Worm (Caenorhabditis elegans) whole organism, L3 larva: ENCODE measurements around the gene arrd-28.

Experiments
- R02D3.7 ChIP-seq: fragments of 150-350 bp; optimal IDR thresholded peaks from 2 replicates; lab custom pipeline; 2014; ENCODE audit warnings: missing biosample characterization, missing genetic modification characterization
- ZK546.5 ChIP-seq: sonication (generic microtip); optimal IDR thresholded peaks from 2 replicates; lab custom pipeline; 2017; ENCODE audit warnings: missing biosample characterization, missing genetic modification characterization
- aly-2 ChIP-seq: fragments of 150-350 bp; optimal IDR thresholded peaks from 2 replicates; lab custom pipeline; 2014; ENCODE audit warnings: missing biosample characterization, missing genetic modification characterization
- ama-1 ChIP-seq: fragments of 150-350 bp; optimal IDR thresholded peaks from 2 replicates; lab custom pipeline; 2018
- ceh-16 ChIP-seq: sonication (generic microtip); optimal IDR thresholded peaks from 2 replicates; lab custom pipeline; 2017; ENCODE audit warnings: missing biosample characterization, missing genetic modification characterization
- ceh-28 ChIP-seq: fragments of 150-350 bp; optimal IDR thresholded peaks from 2 replicates; lab custom pipeline; 2014; ENCODE audit warnings: missing biosample characterization, missing genetic modification reagents, missing genetic modification characterization
- ceh-82 ChIP-seq: fragments of 150-350 bp; optimal IDR thresholded peaks from 2 replicates; lab custom pipeline; 2014; ENCODE audit warnings: missing biosample characterization, missing genetic modification characterization
- daf-12 ChIP-seq: fragments of 150-350 bp; optimal IDR thresholded peaks from 2 replicates; lab custom pipeline; 2014; ENCODE audit warnings: missing biosample characterization, missing genetic modification reagents, missing genetic modification characterization
- egl-27 ChIP-seq: sonication (generic microtip); optimal IDR thresholded peaks from 4 replicates; lab custom pipeline; 2017; ENCODE audit warnings: missing biosample characterization, missing genetic modification reagents, missing genetic modification characterization
- egl-5 ChIP-seq: fragments of 150-350 bp; optimal IDR thresholded peaks from 2 replicates; lab custom pipeline; 2017; ENCODE audit warnings: missing biosample characterization, missing genetic modification reagents, missing genetic modification characterization, inconsistent platforms
- elt-2 ChIP-seq: sonication (generic microtip); optimal IDR thresholded peaks from 2 replicates; lab custom pipeline; 2016; ENCODE audit warnings: missing genetic modification reagents, mild to moderate bottlenecking, missing genetic modification characterization, missing compliant biosample characterization
- elt-3 ChIP-seq, 3 experiments: fragments of 150-350 bp in 1 of 3; sonication (generic microtip) in 2 of 3; optimal IDR thresholded peaks; 2 replicates in 2 of 3; 4 replicates in 1 of 3; lab custom pipeline; 2014 to 2017; ENCODE audit warnings: missing biosample characterization in 3 of 3, missing genetic modification characterization in 3 of 3
- eor-1 ChIP-seq, 2 experiments: fragments of 150-350 bp; optimal IDR thresholded peaks; 2 replicates each; lab custom pipeline; 2014 to 2018; ENCODE audit warnings: missing biosample characterization in 2 of 2, missing genetic modification characterization in 2 of 2
- hmg-11 ChIP-seq: sonication (generic microtip); optimal IDR thresholded peaks from 2 replicates; lab custom pipeline; 2016; ENCODE audit warnings: missing genetic modification characterization, missing compliant biosample characterization
- jun-1 ChIP-seq: fragments of 150-350 bp; optimal IDR thresholded peaks from 2 replicates; lab custom pipeline; 2014; ENCODE audit warnings: missing biosample characterization, missing genetic modification reagents, missing genetic modification characterization
- lsy-12 ChIP-seq: sonication (generic microtip); optimal IDR thresholded peaks from 2 replicates; lab custom pipeline; 2016; ENCODE audit warnings: mild to moderate bottlenecking, missing genetic modification characterization, missing compliant biosample characterization
- mdl-1 ChIP-seq: fragments of 150-350 bp; optimal IDR thresholded peaks from 2 replicates; lab custom pipeline; 2014; ENCODE audit warnings: missing biosample characterization, missing genetic modification characterization
- nfya-1 ChIP-seq: sonication (generic microtip); optimal IDR thresholded peaks from 2 replicates; lab custom pipeline; 2017; ENCODE audit warnings: missing genetic modification characterization, mild to moderate bottlenecking, missing compliant biosample characterization, antibody characterized with exemption, moderate library complexity; ENCODE audit not compliant: insufficient read depth
- nhr-11 ChIP-seq: fragments of 150-350 bp; optimal IDR thresholded peaks from 2 replicates; lab custom pipeline; 2014; ENCODE audit warnings: missing biosample characterization, missing genetic modification characterization
- nhr-23 ChIP-seq: fragments of 150-350 bp; optimal IDR thresholded peaks from 2 replicates; lab custom pipeline; 2014; ENCODE audit warnings: missing biosample characterization, missing genetic modification reagents, missing genetic modification characterization
- nhr-237 ChIP-seq: fragments of 150-350 bp; optimal IDR thresholded peaks from 2 replicates; lab custom pipeline; 2014; ENCODE audit warnings: missing biosample characterization, missing genetic modification characterization
- nhr-25 ChIP-seq: sonication (generic microtip); optimal IDR thresholded peaks from 2 replicates; lab custom pipeline; 2017; ENCODE audit warnings: missing biosample characterization, missing genetic modification characterization
- nhr-28 ChIP-seq: fragments of 150-350 bp; optimal IDR thresholded peaks from 2 replicates; lab custom pipeline; 2014; ENCODE audit warnings: missing biosample characterization, missing genetic modification characterization
- nhr-43 ChIP-seq: sonication (generic microtip); optimal IDR thresholded peaks from 2 replicates; lab custom pipeline; 2016; ENCODE audit warnings: mild to moderate bottlenecking, missing genetic modification characterization, missing compliant biosample characterization; ENCODE audit not compliant: poor library complexity, severe bottlenecking
- nhr-67 ChIP-seq: fragments of 150-350 bp; optimal IDR thresholded peaks from 2 replicates; lab custom pipeline; 2014; ENCODE audit warnings: missing biosample characterization, missing genetic modification characterization
- nhr-76 ChIP-seq: fragments of 150-350 bp; sonication (generic microtip); optimal IDR thresholded peaks from 5 replicates; lab custom pipeline; 2014; ENCODE audit warnings: missing biosample characterization, missing genetic modification characterization
- pha-4 ChIP-seq: fragments of 150-350 bp; optimal IDR thresholded peaks from 2 replicates; lab custom pipeline; 2014; ENCODE audit warnings: missing biosample characterization, missing genetic modification reagents, missing genetic modification characterization
- pqm-1 ChIP-seq: fragments of 150-350 bp; optimal IDR thresholded peaks from 2 replicates; lab custom pipeline; 2017; ENCODE audit warnings: missing biosample characterization, missing genetic modification characterization, inconsistent platforms
- skn-1 ChIP-seq: fragments of 150-350 bp; optimal IDR thresholded peaks from 2 replicates; lab custom pipeline; 2014; ENCODE audit warnings: missing biosample characterization, missing genetic modification characterization
- snpc-4 ChIP-seq: fragments of 150-350 bp; optimal IDR thresholded peaks from 2 replicates; lab custom pipeline; 2014; ENCODE audit warnings: missing biosample characterization, missing genetic modification characterization
- tbx-2 ChIP-seq: sonication (generic microtip); optimal IDR thresholded peaks from 2 replicates; lab custom pipeline; 2016; ENCODE audit warnings: mild to moderate bottlenecking, missing genetic modification characterization, missing compliant biosample characterization
- unc-39 ChIP-seq: sonication (generic microtip); optimal IDR thresholded peaks from 4 replicates; lab custom pipeline; 2017; ENCODE audit warnings: missing biosample characterization, missing genetic modification characterization
- zag-1 ChIP-seq: fragments of 150-350 bp; optimal IDR thresholded peaks from 2 replicates; lab custom pipeline; 2014; ENCODE audit warnings: missing biosample characterization, missing genetic modification characterization
- ztf-11 ChIP-seq: fragments of 150-350 bp; optimal IDR thresholded peaks from 2 replicates; lab custom pipeline; 2014; ENCODE audit warnings: missing biosample characterization, missing genetic modification characterization
- ztf-4 ChIP-seq: fragments of 150-350 bp; optimal IDR thresholded peaks from 2 replicates; lab custom pipeline; 2014; ENCODE audit warnings: missing biosample characterization, missing genetic modification characterization

The arrd-28 gene

DNA sequence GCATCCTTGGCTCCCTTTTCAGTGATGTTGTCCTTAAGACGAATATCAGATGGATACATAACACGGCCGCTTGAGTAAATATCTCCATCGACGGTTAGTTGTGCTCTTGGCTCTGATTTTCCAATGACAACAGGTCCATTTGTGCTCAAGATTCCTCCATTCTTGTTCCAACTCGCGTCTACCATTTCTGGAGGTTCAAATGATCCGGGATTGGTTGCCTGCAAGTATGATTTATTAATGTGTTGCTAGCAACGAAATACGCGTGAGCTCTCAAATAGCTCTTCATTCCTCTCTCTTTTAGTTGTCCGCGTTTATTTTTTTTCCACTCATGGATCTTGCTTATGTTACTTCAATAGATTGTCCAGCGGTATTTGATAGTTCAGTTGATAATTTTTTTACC lies at the start of gene arrd-28:
Gene arrd-28, plus strand, starts transcription at position 301 of the 400 bp plus-strand sequence.
- TF ChIP-seq nfya-1 (tag; lab: Kevin White, UChicago), result no peak
- TF ChIP-seq hmg-11 (tag; lab: Kevin White, UChicago), result no peak
- TF ChIP-seq nhr-67 (tag; lab: Kevin White, UChicago), result no peak
- no peak for TF ChIP-seq nhr-237 (tag; lab: Kevin White, UChicago)
- no peak for TF ChIP-seq ama-1
- no peak for TF ChIP-seq R02D3.7 (tag; lab: Kevin White, UChicago)
- TF ChIP-seq aly-2 (tag; lab: Kevin White, UChicago), result no peak
- TF ChIP-seq nhr-43, result no peak
- TF ChIP-seq ceh-16 (tag; lab: Kevin White, UChicago), result no peak
- no peak for TF ChIP-seq ztf-11 (tag; lab: Kevin White, UChicago)
- TF ChIP-seq lsy-12 (tag; lab: Kevin White, UChicago), result no peak

DNA sequence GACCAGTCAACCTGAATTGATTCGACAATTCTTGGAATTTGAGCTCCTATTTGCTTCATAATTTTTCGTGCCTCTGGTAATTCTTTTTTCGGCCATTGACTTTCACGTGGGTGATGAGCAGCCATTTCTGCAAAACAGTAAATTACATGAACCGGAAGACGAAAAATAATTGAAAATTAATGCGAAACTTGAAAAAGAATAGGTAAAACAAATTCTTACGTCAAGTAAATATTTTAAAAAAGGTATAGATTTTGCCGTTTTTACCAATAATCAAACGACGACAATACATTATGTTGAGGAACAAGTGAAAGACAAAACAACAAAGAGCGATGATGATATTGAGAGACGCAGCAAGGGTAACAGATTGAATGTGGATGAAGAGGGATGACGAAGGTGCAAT lies 45.3 kb upstream of the arrd-28 start, which contains the start of gene moc-1:
Gene moc-1, minus strand, starts transcription at position 127 of the 400 bp plus-strand sequence.
- TF ChIP-seq ceh-16 (tag; lab: Kevin White, UChicago), result no peak
- no peak for TF ChIP-seq nfya-1 (tag; lab: Kevin White, UChicago)
- TF ChIP-seq nhr-23, result no peak
- no peak for TF ChIP-seq elt-3 (tag; optimal IDR thresholded peaks at IDR 0.05; lab: Kevin White, UChicago)
- no peak for TF ChIP-seq ztf-4
- no peak for TF ChIP-seq elt-2 (tag; lab: Kevin White, UChicago)
- no peak for TF ChIP-seq snpc-4 (tag; lab: Kevin White, UChicago)
- TF ChIP-seq nhr-43, result no peak
- no peak for TF ChIP-seq nhr-237 (tag; lab: Kevin White, UChicago)
- no peak for TF ChIP-seq ceh-82 (tag; lab: Kevin White, UChicago)
- no peak for TF ChIP-seq R02D3.7 (tag; lab: Kevin White, UChicago)
- TF ChIP-seq egl-5 (tag; lab: Kevin White, UChicago), result no peak
- TF ChIP-seq mdl-1 (tag; lab: Kevin White, UChicago), result no peak
- TF ChIP-seq daf-12 (tag; lab: Kevin White, UChicago), result no peak
- TF ChIP-seq zag-1 (tag; lab: Kevin White, UChicago), result no peak
- TF ChIP-seq egl-27 (tag; lab: Kevin White, UChicago), result no peak

DNA sequence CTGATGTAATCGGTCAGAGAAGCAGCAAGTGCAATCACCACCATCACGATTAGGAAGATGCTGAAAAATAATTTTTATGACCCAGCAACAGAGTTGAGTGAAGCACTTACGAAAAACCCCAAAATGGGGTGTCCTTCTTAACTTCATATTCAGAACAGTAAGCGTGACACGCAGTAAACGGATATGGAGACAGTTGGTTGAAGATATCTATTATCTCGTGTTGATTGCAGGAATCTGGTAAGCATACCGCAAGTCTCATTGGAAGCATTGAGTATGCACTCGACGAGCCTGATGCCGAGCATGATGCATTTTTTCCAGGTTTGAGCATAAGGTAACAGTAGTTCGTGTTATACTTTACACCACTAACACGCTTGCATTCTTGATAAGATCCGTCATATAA lies 42.5 kb upstream of the arrd-28 start:
- TF ChIP-seq jun-1 (tag; lab: Kevin White, UChicago) (no peak), tbx-2 (tag; lab: Kevin White, UChicago) (no peak), ceh-82 (tag; lab: Kevin White, UChicago) (no peak), skn-1 (tag; lab: Kevin White, UChicago) (no peak), elt-2 (tag; lab: Kevin White, UChicago) (no peak), ZK546.5 (tag; lab: Kevin White, UChicago) (no peak), nhr-25 (tag; lab: Kevin White, UChicago) (no peak), lsy-12 (tag; lab: Kevin White, UChicago) (no peak), eor-1 (tag; optimal IDR thresholded peaks at IDR 0.05; lab: Kevin White, UChicago) (no peak), ceh-16 (tag; lab: Kevin White, UChicago) (no peak), ztf-4 (no peak), nhr-11 (tag; lab: Kevin White, UChicago) (no peak), pqm-1 (tag; lab: Kevin White, UChicago) (no peak), zag-1 (tag; lab: Kevin White, UChicago) (no peak), nhr-76 (tag; lab: Kevin White, UChicago) (no peak), daf-12 (tag; lab: Kevin White, UChicago) (no peak), mdl-1 (tag; lab: Kevin White, UChicago) (no peak), unc-39 (no peak), aly-2 (tag; lab: Kevin White, UChicago) (no peak)

DNA sequence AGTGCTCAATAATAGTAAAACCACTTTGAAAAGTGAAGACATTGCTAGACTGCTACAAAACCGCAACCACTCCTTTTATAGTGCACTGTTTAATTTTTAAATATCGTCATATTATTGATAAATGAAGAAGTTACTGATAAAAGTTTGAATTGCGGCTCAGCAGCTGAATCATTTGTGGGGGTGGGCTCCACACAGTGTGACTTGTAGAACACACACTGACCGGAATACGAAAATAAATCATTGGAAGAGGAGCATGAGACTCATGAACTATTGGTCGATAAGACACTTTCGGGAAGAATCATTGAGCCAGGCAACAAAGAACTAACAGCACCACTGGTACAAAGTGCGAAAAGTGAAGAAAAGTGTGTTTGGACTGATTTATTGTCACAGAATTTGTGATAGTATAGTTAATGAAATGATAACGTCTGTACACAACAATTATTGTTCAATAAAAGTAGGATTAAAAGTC lies 41.8 kb upstream of the arrd-28 start, which contains the start of gene oac-14:
Gene oac-14, minus strand, starts transcription at position 51 of the 469 bp plus-strand sequence.
- peak; percentile 89 for TF ChIP-seq jun-1 (tag; lab: Kevin White, UChicago)
- TF ChIP-seq nhr-76 (tag; lab: Kevin White, UChicago), result no peak
- peak; percentile 50 for TF ChIP-seq pha-4 (tag; lab: Kevin White, UChicago)
- peak; percentile 31 for TF ChIP-seq ceh-28 (tag; lab: Kevin White, UChicago)
- TF ChIP-seq nfya-1 (tag; lab: Kevin White, UChicago), result peak; percentile 17
- TF ChIP-seq pqm-1 (tag; lab: Kevin White, UChicago), result peak; percentile 98
- TF ChIP-seq elt-2 (tag; lab: Kevin White, UChicago), result peak; percentile 99
- TF ChIP-seq nhr-28 (tag; lab: Kevin White, UChicago), result no peak
